Fruit fly (Drosophila melanogaster) whole organism, embryonic: ENCODE results near the gene meso18E.

Experiments
- Atf6 ChIP-seq: fragments of 200-800 bp; sonication (Bioruptor generic); IDR thresholded peaks from 2 replicates; pipeline ENCODE4 v1.3.6; 2022; ENCODE audit warnings: missing biosample characterization, missing genetic modification characterization
- Awh ChIP-seq: fragments of 200-800 bp; sonication (Bioruptor generic); IDR thresholded peaks from 2 replicates; pipeline ENCODE4, ENCODE4 v1.3.6; 2022; ENCODE audit warnings: missing biosample characterization, missing genetic modification characterization
- CG10147 ChIP-seq: fragments of 200-800 bp; sonication (Bioruptor generic); optimal IDR thresholded peaks from 2 replicates; lab custom pipeline; 2019; ENCODE audit warnings: missing biosample characterization, mild to moderate bottlenecking, missing genetic modification characterization, moderate library complexity
- CG12391 ChIP-seq: fragments of 200-800 bp; sonication (Bioruptor generic); optimal IDR thresholded peaks from 3 replicates; lab custom pipeline; 2018; ENCODE audit warnings: missing biosample characterization, mild to moderate bottlenecking, missing genetic modification characterization, moderate library complexity
- CG12942 ChIP-seq: fragments of 200-800 bp; sonication (Bioruptor generic); optimal IDR thresholded peaks from 3 replicates; lab custom pipeline; 2016; ENCODE audit warnings: missing biosample characterization, missing genetic modification characterization
- CG13624 ChIP-seq: fragments of 200-800 bp; sonication (Bioruptor generic); optimal IDR thresholded peaks from 2 replicates; lab custom pipeline; 2016; ENCODE audit warnings: missing biosample characterization, missing genetic modification characterization
- CG15479 ChIP-seq: fragments of 200-800 bp; sonication (Bioruptor generic); optimal IDR thresholded peaks from 3 replicates; lab custom pipeline; 2019; ENCODE audit warnings: missing biosample characterization, mild to moderate bottlenecking, missing genetic modification characterization, moderate library complexity
- CG1647 ChIP-seq: fragments of 200-800 bp; sonication (Bioruptor generic); optimal IDR thresholded peaks from 3 replicates; lab custom pipeline; 2016; ENCODE audit warnings: missing biosample characterization, missing genetic modification characterization
- CG16863 ChIP-seq: fragments of 200-800 bp; sonication (Bioruptor generic); optimal IDR thresholded peaks from 3 replicates; lab custom pipeline; 2016; ENCODE audit warnings: missing biosample characterization, missing genetic modification characterization
- CG18619 ChIP-seq: fragments of 200-800 bp; sonication (Bioruptor generic); optimal IDR thresholded peaks from 3 replicates; lab custom pipeline; 2017; ENCODE audit warnings: missing biosample characterization, mild to moderate bottlenecking, missing genetic modification characterization
- CG2120 ChIP-seq: fragments of 200-800 bp; sonication (Bioruptor generic); optimal IDR thresholded peaks from 3 replicates; lab custom pipeline; 2016; ENCODE audit warnings: missing biosample characterization, missing genetic modification characterization
- CG2678 ChIP-seq: fragments of 200-800 bp; sonication (Bioruptor generic); optimal IDR thresholded peaks from 3 replicates; lab custom pipeline; 2019; ENCODE audit warnings: missing biosample characterization, mild to moderate bottlenecking, missing genetic modification characterization, moderate library complexity
- CG31224 ChIP-seq: fragments of 200-800 bp; sonication (Bioruptor generic); IDR thresholded peaks from 2 replicates; pipeline ENCODE4 v1.3.6; 2022; ENCODE audit warnings: missing biosample characterization, missing genetic modification characterization
- CG33557 ChIP-seq: fragments of 200-800 bp; sonication (Bioruptor generic); optimal IDR thresholded peaks from 2 replicates; lab custom pipeline; 2019; ENCODE audit warnings: missing biosample characterization, mild to moderate bottlenecking, missing genetic modification characterization, moderate library complexity
- CG34422 ChIP-seq: fragments of 200-800 bp; sonication (Bioruptor generic); IDR thresholded peaks from 3 replicates; pipeline ENCODE4 v1.3.6; 2022; ENCODE audit warnings: missing biosample characterization, missing genetic modification characterization
- CG4328 ChIP-seq: fragments of 200-800 bp; sonication (Bioruptor generic); optimal IDR thresholded peaks from 3 replicates; lab custom pipeline; 2017; ENCODE audit warnings: missing biosample characterization, missing genetic modification reagents, missing genetic modification characterization
- CG43689 ChIP-seq: fragments of 200-800 bp; sonication (Bioruptor generic); IDR thresholded peaks from 2 replicates; pipeline ENCODE4 v1.3.6; 2022; ENCODE audit warnings: missing biosample characterization, missing genetic modification characterization
- CG4820 ChIP-seq: fragments of 200-800 bp; sonication (Bioruptor generic); optimal IDR thresholded peaks from 3 replicates; lab custom pipeline; 2016; ENCODE audit warnings: missing biosample characterization, missing genetic modification characterization
- CG4854 ChIP-seq: fragments of 200-800 bp; sonication (Bioruptor generic); optimal IDR thresholded peaks from 2 replicates; lab custom pipeline; 2016; ENCODE audit warnings: missing biosample characterization, missing genetic modification characterization, inconsistent platforms
- CG7556 ChIP-seq: fragments of 200-800 bp; sonication (Bioruptor generic); optimal IDR thresholded peaks from 2 replicates; lab custom pipeline; 2017; ENCODE audit warnings: missing biosample characterization, mild to moderate bottlenecking, missing genetic modification characterization
- CG8765 ChIP-seq: fragments of 200-800 bp; sonication (Bioruptor generic); IDR thresholded peaks from 2 replicates; pipeline ENCODE4 v1.3.6; 2022; ENCODE audit warnings: missing biosample characterization, missing genetic modification characterization
- CG8944 ChIP-seq: fragments of 200-800 bp; sonication (Bioruptor generic); optimal IDR thresholded peaks from 3 replicates; lab custom pipeline; 2016; ENCODE audit warnings: missing biosample characterization, missing genetic modification characterization
- CG9876 ChIP-seq: fragments of 200-800 bp; sonication (Bioruptor generic); optimal IDR thresholded peaks from 2 replicates; lab custom pipeline; 2016; ENCODE audit warnings: missing biosample characterization, missing genetic modification characterization
- Chrac-16 ChIP-seq: fragments of 200-800 bp; sonication (Bioruptor generic); optimal IDR thresholded peaks from 3 replicates; lab custom pipeline; 2016; ENCODE audit warnings: missing biosample characterization, missing genetic modification characterization
- CrebB ChIP-seq: fragments of 200-800 bp; sonication (Bioruptor generic); optimal IDR thresholded peaks from 3 replicates; lab custom pipeline; 2018; ENCODE audit warnings: missing biosample characterization, mild to moderate bottlenecking, missing genetic modification characterization
- Dip2 ChIP-seq: fragments of 200-800 bp; sonication (Bioruptor generic); IDR thresholded peaks from 2 replicates; pipeline ENCODE4 v1.3.6; 2022; ENCODE audit warnings: missing biosample characterization, missing genetic modification characterization
- Dref ChIP-seq: fragments of 200-800 bp; sonication (Bioruptor generic); IDR thresholded peaks from 2 replicates; pipeline ENCODE4 v1.3.6; 2022; ENCODE audit warnings: missing biosample characterization, missing genetic modification characterization
- HmgZ ChIP-seq: fragments of 200-800 bp; sonication (Bioruptor generic); optimal IDR thresholded peaks from 2 replicates; lab custom pipeline; 2018; ENCODE audit warnings: missing biosample characterization, mild to moderate bottlenecking, missing genetic modification characterization
- Hsf ChIP-seq: fragments of 200-800 bp; sonication (Bioruptor generic); optimal IDR thresholded peaks from 3 replicates; lab custom pipeline; 2016; ENCODE audit warnings: missing biosample characterization, missing genetic modification characterization
- Spps ChIP-seq: fragments of 200-800 bp; sonication (Bioruptor generic); optimal IDR thresholded peaks from 2 replicates; lab custom pipeline; 2018; ENCODE audit warnings: missing biosample characterization, mild to moderate bottlenecking, missing genetic modification characterization
- Sry-β ChIP-seq: fragments of 200-800 bp; sonication (Bioruptor generic); optimal IDR thresholded peaks from 2 replicates; lab custom pipeline; 2018; ENCODE audit warnings: missing biosample characterization, mild to moderate bottlenecking, missing genetic modification characterization, moderate library complexity
- Xrp1 ChIP-seq: fragments of 200-800 bp; sonication (Bioruptor generic); IDR thresholded peaks from 2 replicates; pipeline ENCODE4 v1.3.6; 2022; ENCODE audit warnings: missing biosample characterization, missing genetic modification characterization
- amos ChIP-seq: fragments of 200-800 bp; sonication (Bioruptor generic); IDR thresholded peaks from 2 replicates; pipeline ENCODE4 v1.3.6; 2022; ENCODE audit warnings: missing biosample characterization, missing genetic modification characterization; ENCODE audit not compliant: partially characterized antibody
- ap ChIP-seq: fragments of 200-800 bp; sonication (Bioruptor generic); IDR thresholded peaks from 2 replicates; pipeline ENCODE4 v1.3.6; 2022; ENCODE audit warnings: missing biosample characterization, missing genetic modification characterization
- bab2 ChIP-seq: fragments of 200-800 bp; sonication (Bioruptor generic); optimal IDR thresholded peaks from 2 replicates; lab custom pipeline; 2016; ENCODE audit warnings: missing biosample characterization, missing genetic modification characterization
- br ChIP-seq: fragments of >200 bp; optimal IDR thresholded peaks from 2 replicates; lab custom pipeline; 2017
- btn ChIP-seq: fragments of 200-800 bp; sonication (Bioruptor generic); optimal IDR thresholded peaks from 2 replicates; lab custom pipeline; 2016; ENCODE audit warnings: missing biosample characterization, missing genetic modification characterization
- corto ChIP-seq: fragments of 200-800 bp; sonication (Bioruptor generic); optimal IDR thresholded peaks from 2 replicates; lab custom pipeline; 2016; ENCODE audit warnings: missing biosample characterization, mild to moderate bottlenecking, missing genetic modification characterization, moderate library complexity
- ewg ChIP-seq: fragments of 200-800 bp; sonication (Bioruptor generic); optimal IDR thresholded peaks from 3 replicates; lab custom pipeline; 2017; ENCODE audit warnings: mild to moderate bottlenecking, missing biosample characterization, missing genetic modification reagents, missing genetic modification characterization
- eyg ChIP-seq: fragments of 200-800 bp; sonication (Bioruptor generic); optimal IDR thresholded peaks from 3 replicates; lab custom pipeline; 2016; ENCODE audit warnings: missing biosample characterization, missing genetic modification characterization
- grau ChIP-seq: fragments of 200-800 bp; optimal IDR thresholded peaks from 3 replicates; lab custom pipeline; 2019; ENCODE audit warnings: missing biosample characterization, mild to moderate bottlenecking, missing genetic modification characterization, moderate library complexity
- grn ChIP-seq: fragments of 200-800 bp; sonication (Bioruptor generic); optimal IDR thresholded peaks from 3 replicates; lab custom pipeline; 2017; ENCODE audit warnings: missing biosample characterization, missing genetic modification characterization
- ken ChIP-seq: fragments of 200-800 bp; sonication (Bioruptor generic); IDR thresholded peaks from 3 replicates; pipeline ENCODE4 v1.3.6; 2022; ENCODE audit warnings: missing biosample characterization, missing genetic modification characterization
- lbe ChIP-seq: fragments of 200-800 bp; sonication (Bioruptor generic); optimal IDR thresholded peaks from 2 replicates; lab custom pipeline; 2016; ENCODE audit warnings: missing biosample characterization, mild to moderate bottlenecking, missing genetic modification characterization
- nom ChIP-seq: fragments of 200-800 bp; sonication (Bioruptor generic); optimal IDR thresholded peaks from 2 replicates; lab custom pipeline; 2017; ENCODE audit warnings: missing biosample characterization, missing genetic modification characterization, mild to moderate bottlenecking, moderate library complexity, missing genetic modification reagents
- onecut ChIP-seq: fragments of 200-800 bp; sonication (Bioruptor generic); IDR thresholded peaks from 2 replicates; pipeline ENCODE4 v1.3.6; 2022; ENCODE audit warnings: missing biosample characterization, missing genetic modification characterization
- row ChIP-seq: fragments of 200-800 bp; sonication (Bioruptor generic); IDR thresholded peaks from 3 replicates; pipeline ENCODE4 v1.3.6; 2022; ENCODE audit warnings: missing biosample characterization, missing genetic modification characterization
- run ChIP-seq: fragments of 200-800 bp; sonication (Bioruptor generic); optimal IDR thresholded peaks from 3 replicates; lab custom pipeline; 2018; ENCODE audit warnings: missing biosample characterization, mild to moderate bottlenecking, missing genetic modification characterization
- seq ChIP-seq: fragments of 200-800 bp; sonication (Bioruptor generic); IDR thresholded peaks from 2 replicates; pipeline ENCODE4 v1.3.6; 2022; ENCODE audit warnings: missing biosample characterization, missing genetic modification characterization
- tgo ChIP-seq: fragments of 200-800 bp; sonication (Bioruptor generic); IDR thresholded peaks from 3 replicates; pipeline ENCODE4 v1.3.6; 2022; ENCODE audit warnings: missing biosample characterization, missing genetic modification characterization
- zf30C ChIP-seq: fragments of 200-800 bp; sonication (Bioruptor generic); optimal IDR thresholded peaks from 3 replicates; lab custom pipeline; 2018; ENCODE audit warnings: missing biosample characterization, mild to moderate bottlenecking, missing genetic modification characterization
- zfh2 ChIP-seq: fragments of 200-800 bp; sonication (Bioruptor generic); optimal IDR thresholded peaks from 2 replicates; lab custom pipeline; 2016; ENCODE audit warnings: missing biosample characterization, missing genetic modification characterization

Gene meso18E

dm6 chrX:19744003-19744488 lies 31.2 kb upstream of the meso18E start, which contains the start of the genes CG18809, COX6B, CG33932 and Rpp20 (continued):
- TF ChIP-seq CG8944 (peak; percentile 62), bab2 (GFP tag; lab: Kevin White, UChicago) (peak; percentile 66), Awh (GFP tag; lab: Robert Waterston, UW) (peak; percentile 35; the same call in 1 of the 2 replicates), Spps (tag; lab: Kevin White, UChicago) (no peak), tgo (GFP tag; lab: Robert Waterston, UW) (peak; percentile 43; the same call in 1 of the 3 replicates), Chrac-16 (GFP tag; lab: Kevin White, UChicago) (peak; percentile 40), CG34422 (peak; percentile 80), CG33557 (GFP tag; lab: Kevin White, UChicago) (no peak), run (tag; lab: Kevin White, UChicago) (no peak), CG15479 (peak; percentile 39), zfh2 (peak; percentile 87), amos (GFP tag; lab: Robert Waterston, UW) (peak; percentile 99), Dref (GFP tag; lab: Robert Waterston, UW) (peak; percentile 67), Atf6 (GFP tag; lab: Robert Waterston, UW) (0 out of 2 replicates have a peak, but pooled peaks have one; percentile 36), CG18619 (GFP tag; lab: Kevin White, UChicago) (peak; percentile 70), ewg (GFP tag; lab: Kevin White, UChicago) (peak; percentile 79), CG4854 (GFP tag; lab: Kevin White, UChicago) (no peak), HmgZ (peak; percentile 91), ap (GFP tag; lab: Robert Waterston, UW) (no peak), CG7556 (GFP tag; lab: Kevin White, UChicago) (peak; percentile 3), CrebB (tag; lab: Kevin White, UChicago) (peak; percentile 55), nom (peak; percentile 42), CG9876 (GFP tag; lab: Kevin White, UChicago) (peak; percentile 75), CG43689 (GFP tag; lab: Robert Waterston, UW) (no peak), Xrp1 (peak; percentile 59), CG12391 (peak; percentile 60), eyg (GFP tag; lab: Kevin White, UChicago) (peak; percentile 43), seq (GFP tag; lab: Robert Waterston, UW) (no peak), grau (peak; percentile 54), zf30C (no peak), Hsf (peak; percentile 73), CG1647 (GFP tag; lab: Kevin White, UChicago) (peak; percentile 63), row (GFP tag; lab: Robert Waterston, UW) (peak; percentile 68), Dip2 (GFP tag; lab: Robert Waterston, UW) (no peak), CG16863 (GFP tag; lab: Kevin White, UChicago) (peak; percentile 32), CG4328 (GFP tag; lab: Kevin White, UChicago) (peak; percentile 32), CG10147 (GFP tag; lab: Kevin White, UChicago) (peak; percentile 11), Sry-β (peak; percentile 13), CG12942 (GFP tag; lab: Kevin White, UChicago) (peak; percentile 68), onecut (GFP tag; lab: Robert Waterston, UW) (peak; percentile 53), ken (GFP tag; lab: Robert Waterston, UW) (peak; percentile 86), corto (GFP tag; lab: Kevin White, UChicago) (no peak), lbe (GFP tag; lab: Kevin White, UChicago) (peak; percentile 68), CG2120 (GFP tag; lab: Kevin White, UChicago) (peak; percentile 82), CG8765 (peak; percentile 40; the same call in 1 of the 2 replicates), CG13624 (GFP tag; lab: Kevin White, UChicago) (peak; percentile 83), br (lab: Kevin White, UChicago) (no peak), btn (GFP tag; lab: Kevin White, UChicago) (no peak), grn (GFP tag; lab: Kevin White, UChicago) (peak; percentile 7), CG31224 (GFP tag; lab: Robert Waterston, UW) (0 out of 2 replicates have a peak, but pooled peaks have one; percentile 24), CG2678 (tag; lab: Kevin White, UChicago) (no peak), CG4820 (GFP tag; lab: Kevin White, UChicago) (peak; percentile 28)
